Fruit fly (Drosophila melanogaster): ENCODE data around the gene CG16820.

CG16820 gene

dm6 chr2L:13219281-13220092 lies 26.5 kb upstream of the CG16820 start, which contains the start of the genes CG9426 and mRF1 (continued):
- TF ChIP-seq CG12155 (GFP tag; optimal IDR thresholded peaks at IDR 0.05) (peak; percentile 17), eyg (GFP tag; optimal IDR thresholded peaks at IDR 0.05) (no peak), Mad (GFP tag; optimal IDR thresholded peaks at IDR 0.05) (no peak), Elba2 (GFP tag; optimal IDR thresholded peaks at IDR 0.05) (peak; percentile 86), oc (tag; optimal IDR thresholded peaks at IDR 0.05) (no peak), CG5180 (GFP tag; optimal IDR thresholded peaks at IDR 0.05) (no peak), Camta (GFP tag; optimal IDR thresholded peaks at IDR 0.05) (no peak), CG17385 (GFP tag; optimal IDR thresholded peaks at IDR 0.05) (peak; percentile 7), Mrtf (GFP tag; IDR thresholded peaks at IDR 0.05) (no peak), CG14860 (GFP tag; IDR thresholded peaks at IDR 0.05; ENCODE audit: partially characterized antibody) (peak; percentile 94), B-H2 (GFP tag; optimal IDR thresholded peaks at IDR 0.05) (peak; percentile 12), CG17186 (GFP tag; optimal IDR thresholded peaks at IDR 0.05) (peak; percentile 19), CG8924 (tag; optimal IDR thresholded peaks at IDR 0.05) (peak; percentile 62), inv (GFP tag; IDR thresholded peaks at IDR 0.05; ENCODE audit: partially characterized antibody) (peak; percentile 96), CG4854 (GFP tag; optimal IDR thresholded peaks at IDR 0.05) (peak; percentile 22), Lhr (GFP tag; optimal IDR thresholded peaks at IDR 0.05) (no peak), CG3065 (GFP tag; optimal IDR thresholded peaks at IDR 0.05) (no peak), CG6689 (GFP tag; IDR thresholded peaks at IDR 0.05) (no peak), kni (GFP tag; optimal IDR thresholded peaks at IDR 0.05) (peak; percentile 62), Dref (GFP tag; IDR thresholded peaks at IDR 0.05) (peak; percentile 96), CG10209 (GFP tag; optimal IDR thresholded peaks at IDR 0.05) (no peak), CG14710 (tag; optimal IDR thresholded peaks at IDR 0.05) (peak; percentile 58), CG1647 (GFP tag; optimal IDR thresholded peaks at IDR 0.05) (no peak), Sry-δ (GFP tag; optimal IDR thresholded peaks at IDR 0.05) (peak; percentile 96), HmgZ (tag; optimal IDR thresholded peaks at IDR 0.05) (peak; percentile 37), crp (GFP tag; optimal IDR thresholded peaks at IDR 0.05) (peak in 1 of 2 experiments; percentile 1), CG2129 (GFP tag; IDR thresholded peaks at IDR 0.05; ENCODE audit: partially characterized antibody) (peak; percentile 85; the same call in 1 of the 2 replicates), Nf-YA (GFP tag; IDR thresholded peaks at IDR 0.05) (no peak), TFAM (GFP tag; optimal IDR thresholded peaks at IDR 0.05) (no peak), Hsf (GFP tag; optimal IDR thresholded peaks at IDR 0.05) (peak; percentile 31), grn (GFP tag; optimal IDR thresholded peaks at IDR 0.05) (peak; percentile 57), Kr (GFP tag; optimal IDR thresholded peaks at IDR 0.05) (no peak), Hmr (GFP tag; optimal IDR thresholded peaks at IDR 0.05) (peak; percentile 3), CG10979 (tag; optimal IDR thresholded peaks at IDR 0.05) (peak; percentile 13), CG30020 (tag; optimal IDR thresholded peaks at IDR 0.05) (peak; percentile 51), CG12769 (tag; optimal IDR thresholded peaks at IDR 0.05) (peak; percentile 41), wek (GFP tag; optimal IDR thresholded peaks at IDR 0.05) (no peak), amos (GFP tag; IDR thresholded peaks at IDR 0.05; ENCODE audit: partially characterized antibody) (peak; percentile 97), sna (GFP tag; IDR thresholded peaks at IDR 0.05; ENCODE audit: partially characterized antibody) (peak; percentile 95), Ravus (GFP tag; IDR thresholded peaks at IDR 0.05) (no peak), Lpt (GFP tag; optimal IDR thresholded peaks at IDR 0.05) (no peak), Stat92E (GFP tag; optimal IDR thresholded peaks at IDR 0.05) (peak in 1 of 3 experiments; percentile 34), nerfin-2 (GFP tag; IDR thresholded peaks at IDR 0.05; ENCODE audit: partially characterized antibody) (peak; percentile 98), CG7963 (GFP tag; IDR thresholded peaks at IDR 0.05; ENCODE audit: partially characterized antibody) (peak; percentile 96), CG1024 (GFP tag; IDR thresholded peaks at IDR 0.05) (no peak), CG6683 (GFP tag; optimal IDR thresholded peaks at IDR 0.05) (no peak), fd64A (GFP tag; optimal IDR thresholded peaks at IDR 0.05) (no peak)

All from whole organism, embryonic.